Worm (Caenorhabditis elegans) whole organism, midembryonic: ENCODE measurements around the gene M02F4.2.

Source experiments
- T22C8.4 ChIP-seq: fragments of 200-800 bp; sonication (Bioruptor generic); IDR thresholded peaks from 2 replicates; pipeline ENCODE4 v1.3.6; 2022; ENCODE audit warnings: missing genetic modification characterization, missing compliant biosample characterization
- cog-1 ChIP-seq: sonication (generic microtip); optimal IDR thresholded peaks from 2 replicates; lab custom pipeline; 2016; ENCODE audit warnings: missing genetic modification characterization, missing compliant biosample characterization
- flt-1 ChIP-seq: fragments of 200-800 bp; sonication (Bioruptor generic); IDR thresholded peaks from 2 replicates; pipeline ENCODE4 v1.3.6; 2022; ENCODE audit warnings: missing genetic modification characterization, missing compliant biosample characterization
- klf-2 ChIP-seq: fragments of 200-800 bp; sonication (Bioruptor generic); conservative IDR thresholded peaks from 2 replicates; pipeline ENCODE4 v1.3.6; 2022; ENCODE audit warnings: missing genetic modification reagents, missing genetic modification characterization, missing compliant biosample characterization
- med-1 ChIP-seq: sonication (generic microtip); optimal IDR thresholded peaks from 2 replicates; lab custom pipeline; 2017; ENCODE audit warnings: missing genetic modification characterization, mild to moderate bottlenecking, missing compliant biosample characterization, antibody characterized with exemption, missing genetic modification reagents; ENCODE audit not compliant: insufficient read depth
- ref-1 ChIP-seq: fragments of 200-800 bp; sonication (Bioruptor generic); conservative IDR thresholded peaks from 2 replicates; pipeline ENCODE4 v1.3.6; 2022; ENCODE audit warnings: missing genetic modification reagents, missing genetic modification characterization, missing compliant biosample characterization
- tab-1 ChIP-seq: fragments of 200-800 bp; sonication (Bioruptor generic); IDR thresholded peaks from 2 replicates; pipeline ENCODE4 v1.3.6; 2022; ENCODE audit warnings: missing genetic modification characterization, missing compliant biosample characterization
- ztf-23 ChIP-seq: fragments of 200-800 bp; sonication (Bioruptor generic); IDR thresholded peaks from 2 replicates; pipeline ENCODE4 v1.3.6; 2022; ENCODE audit warnings: missing genetic modification reagents, missing genetic modification characterization, missing compliant biosample characterization
- ztf-29 ChIP-seq: fragments of 200-800 bp; sonication (Bioruptor generic); IDR thresholded peaks from 2 replicates; pipeline ENCODE4 v1.3.6; 2022; ENCODE audit warnings: missing genetic modification reagents, missing genetic modification characterization, missing compliant biosample characterization

The M02F4.2 gene

DNA sequence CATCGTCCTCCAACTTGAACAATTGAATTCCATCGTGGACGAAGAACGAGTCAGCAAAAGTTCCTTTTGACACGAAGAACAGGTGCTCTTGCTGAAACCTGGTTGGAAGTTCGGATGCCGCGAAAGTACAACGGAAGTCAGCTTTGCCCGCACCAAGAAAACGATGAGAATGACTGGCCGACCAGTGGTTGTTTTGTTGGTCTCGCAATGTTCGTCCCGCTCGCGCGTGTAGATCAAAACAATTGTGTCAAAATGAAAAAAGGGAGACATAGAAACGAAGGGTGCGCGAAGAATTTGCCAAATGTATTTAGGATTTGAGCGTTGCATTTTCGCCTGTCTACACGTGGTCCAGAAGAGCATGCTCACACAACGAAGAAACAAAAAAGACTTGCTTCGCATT, 5.1 kb downstream of the M02F4.2 start, which contains the start of gene M02F4.1:
Gene M02F4.1, minus strand, starts transcription at position 101 of the 400 bp plus-strand sequence.
- no peak for TF ChIP-seq med-1 (GFP tag; lab: Kevin White, UChicago)
- TF ChIP-seq ztf-29 (GFP tag; lab: Robert Waterston, UW) = no peak
- TF ChIP-seq ref-1 = no peak
- TF ChIP-seq klf-2 = no peak
- TF ChIP-seq tab-1 (GFP tag; lab: Robert Waterston, UW) = no peak
- TF ChIP-seq cog-1 (tag; lab: Kevin White, UChicago) = no peak
- no peak for TF ChIP-seq T22C8.4 (GFP tag; lab: Robert Waterston, UW)
- no peak for TF ChIP-seq flt-1 (GFP tag; lab: Robert Waterston, UW)
- no peak for TF ChIP-seq ztf-23 (GFP tag; lab: Robert Waterston, UW)

DNA sequence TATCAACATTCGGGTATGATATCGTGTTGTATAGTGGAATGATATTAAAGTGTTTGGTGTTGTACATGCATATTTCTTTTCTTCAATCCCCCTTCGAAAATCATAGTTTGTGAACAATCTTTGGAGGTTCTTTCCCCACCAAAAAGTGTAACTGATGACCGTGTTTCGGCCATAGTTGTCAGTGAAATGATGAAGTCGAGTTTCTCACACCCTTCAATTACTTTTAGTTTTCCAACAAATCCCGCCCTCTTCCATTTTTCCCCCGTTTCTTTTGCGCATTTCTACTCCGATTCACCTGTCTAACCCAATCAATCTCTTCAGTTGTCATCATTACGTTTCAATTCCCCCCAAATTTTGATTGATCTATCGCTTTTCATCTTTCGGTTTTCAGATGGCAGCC, 9.0 kb downstream of the M02F4.2 start:
- TF ChIP-seq cog-1 (tag; lab: Kevin White, UChicago) = no peak
- no peak for TF ChIP-seq med-1 (GFP tag; lab: Kevin White, UChicago)
- no peak for TF ChIP-seq ztf-23 (GFP tag; lab: Robert Waterston, UW)
- TF ChIP-seq ztf-29 (GFP tag; lab: Robert Waterston, UW) = no peak
- TF ChIP-seq flt-1 (GFP tag; lab: Robert Waterston, UW) = no peak
- no peak for TF ChIP-seq ref-1
- no peak for TF ChIP-seq klf-2
- TF ChIP-seq tab-1 (GFP tag; lab: Robert Waterston, UW) = no peak
- no peak for TF ChIP-seq T22C8.4 (GFP tag; lab: Robert Waterston, UW)

DNA sequence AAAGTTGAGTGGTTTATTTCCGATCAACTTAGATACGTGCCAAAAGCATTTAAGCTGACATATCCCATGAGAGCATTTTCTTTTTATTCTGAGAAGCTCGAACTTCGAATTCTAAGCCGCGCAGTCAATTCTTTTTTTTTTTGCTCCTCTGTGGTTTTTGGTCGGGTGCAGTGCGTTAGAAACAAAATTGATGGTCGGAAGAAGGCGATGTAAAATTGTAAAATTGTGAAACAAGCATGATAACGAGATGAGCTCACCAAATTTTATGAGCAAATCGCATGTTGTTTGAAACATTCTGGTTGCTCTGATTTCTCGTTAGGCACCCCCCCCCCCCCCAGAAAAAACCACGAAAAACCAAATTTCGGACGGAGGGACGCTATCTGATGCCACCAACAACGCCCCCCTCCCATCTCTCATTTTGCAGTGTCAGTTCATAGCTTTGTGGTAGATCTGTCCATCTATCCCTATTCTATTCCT, 9.4 kb downstream of the M02F4.2 start, which contains the start of gene aqp-7:
Gene aqp-7, plus strand, starts transcription at position 427 of the 477 bp plus-strand sequence.
- TF ChIP-seq klf-2 = no peak
- no peak for TF ChIP-seq cog-1 (tag; lab: Kevin White, UChicago)
- TF ChIP-seq tab-1 (GFP tag; lab: Robert Waterston, UW) = no peak
- no peak for TF ChIP-seq ztf-23 (GFP tag; lab: Robert Waterston, UW)
- TF ChIP-seq ref-1 = no peak
- TF ChIP-seq ztf-29 (GFP tag; lab: Robert Waterston, UW) = no peak
- TF ChIP-seq flt-1 (GFP tag; lab: Robert Waterston, UW) = no peak
- no peak for TF ChIP-seq med-1 (GFP tag; lab: Kevin White, UChicago)
- no peak for TF ChIP-seq T22C8.4 (GFP tag; lab: Robert Waterston, UW)

DNA sequence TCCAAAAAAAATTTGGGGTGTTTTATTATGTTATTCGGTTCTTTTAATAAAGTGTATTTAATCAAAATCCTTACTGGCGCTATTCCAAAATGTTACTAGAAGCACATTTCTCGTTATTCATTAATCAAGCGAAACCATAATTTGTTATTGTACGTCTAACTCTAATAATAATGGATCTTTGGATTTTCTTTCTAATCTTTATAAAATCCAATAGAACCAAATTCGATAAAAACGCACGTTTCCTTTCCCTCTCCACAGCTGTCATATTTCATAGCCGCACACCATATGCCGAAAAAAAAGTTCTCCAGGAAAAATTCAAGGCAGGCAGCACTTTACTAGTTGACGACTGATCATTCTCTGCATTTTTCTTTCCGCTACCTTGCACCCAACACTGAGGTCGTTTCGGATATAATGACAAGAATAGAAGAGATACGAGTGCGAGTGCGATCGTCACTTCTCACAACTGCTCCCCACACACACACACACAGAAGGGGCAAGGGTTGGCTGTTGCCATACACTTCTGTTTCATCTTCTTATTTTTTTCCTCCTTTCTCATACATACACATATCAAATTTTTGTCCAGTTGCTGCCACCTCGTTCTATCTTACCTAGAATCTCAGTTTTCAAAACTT, 10.4 kb downstream of the M02F4.2 start:
- TF ChIP-seq flt-1 (GFP tag; lab: Robert Waterston, UW) (no peak), ztf-29 (GFP tag; lab: Robert Waterston, UW) (no peak), T22C8.4 (GFP tag; lab: Robert Waterston, UW) (no peak), med-1 (GFP tag; lab: Kevin White, UChicago) (no peak), ztf-23 (GFP tag; lab: Robert Waterston, UW) (no peak)

ce11 chrX:3022330-3023088, 11.6 kb downstream of the M02F4.2 start:
- TF ChIP-seq ref-1 (no peak), ztf-23 (GFP tag; lab: Robert Waterston, UW) (no peak), flt-1 (GFP tag; lab: Robert Waterston, UW) (no peak), klf-2 (no peak), tab-1 (GFP tag; lab: Robert Waterston, UW) (no peak), ztf-29 (GFP tag; lab: Robert Waterston, UW) (no peak), med-1 (GFP tag; lab: Kevin White, UChicago) (no peak), T22C8.4 (GFP tag; lab: Robert Waterston, UW) (no peak), cog-1 (tag; lab: Kevin White, UChicago) (no peak)

- no peak for TF ChIP-seq T22C8.4 (GFP tag; lab: Robert Waterston, UW)
- no peak for TF ChIP-seq cog-1 (tag; lab: Kevin White, UChicago)
- TF ChIP-seq tab-1 (GFP tag; lab: Robert Waterston, UW) = no peak
- TF ChIP-seq flt-1 (GFP tag; lab: Robert Waterston, UW) = no peak
- TF ChIP-seq klf-2 = no peak
- no peak for TF ChIP-seq ztf-23 (GFP tag; lab: Robert Waterston, UW)
- no peak for TF ChIP-seq ztf-29 (GFP tag; lab: Robert Waterston, UW)
- no peak for TF ChIP-seq ref-1
- no peak for TF ChIP-seq med-1 (GFP tag; lab: Kevin White, UChicago)
These were observed 12.6 kb downstream of the M02F4.2 start for ce11 chrX:3021466-3021865.

ce11 chrX:3019996-3020395, 14.1 kb downstream of the M02F4.2 start:
- TF ChIP-seq flt-1 (GFP tag; lab: Robert Waterston, UW) (no peak), med-1 (GFP tag; lab: Kevin White, UChicago) (no peak), cog-1 (tag; lab: Kevin White, UChicago) (no peak), T22C8.4 (GFP tag; lab: Robert Waterston, UW) (no peak), ztf-29 (GFP tag; lab: Robert Waterston, UW) (no peak), tab-1 (GFP tag; lab: Robert Waterston, UW) (no peak), ref-1 (no peak), ztf-23 (GFP tag; lab: Robert Waterston, UW) (no peak), klf-2 (no peak)

- TF ChIP-seq flt-1 (GFP tag; lab: Robert Waterston, UW) (no peak), klf-2 (no peak), ref-1 (no peak), T22C8.4 (GFP tag; lab: Robert Waterston, UW) (no peak)
These were observed 15.6 kb downstream of the M02F4.2 start, which contains the start of gene flp-18 for ce11 chrX:3018505-3018996. TSS of gene flp-18 (minus strand) at chrX:3018555.

DNA sequence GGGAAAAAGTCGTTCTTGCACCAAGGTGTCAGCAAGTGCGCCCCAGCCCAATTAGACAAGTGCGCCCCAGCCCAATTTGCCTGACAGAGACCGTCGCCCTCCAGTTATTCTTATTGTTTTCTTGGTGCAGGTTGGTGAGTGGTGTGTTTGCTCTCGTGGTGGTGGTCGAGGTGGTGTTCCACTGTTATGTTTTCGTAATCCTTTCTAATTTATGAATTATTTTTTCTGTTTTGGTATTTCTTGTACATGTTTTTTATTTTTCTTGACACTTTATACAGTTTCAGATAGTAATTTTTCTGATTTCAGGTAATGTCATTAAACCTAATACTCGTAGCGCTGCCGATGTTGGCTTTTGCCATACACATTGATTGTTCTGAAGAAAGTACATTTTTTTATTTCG, 24.9 kb downstream of the M02F4.2 start, which contains the start of gene Y48D7A.1:
Gene Y48D7A.1, plus strand, starts transcription at position 301 of the 400 bp plus-strand sequence.
- no peak for TF ChIP-seq med-1 (GFP tag; lab: Kevin White, UChicago)
- no peak for TF ChIP-seq ztf-23 (GFP tag; lab: Robert Waterston, UW)
- TF ChIP-seq flt-1 (GFP tag; lab: Robert Waterston, UW) = no peak
